7 worm cellular contexts compared by ENCODE assay signal in genomic region chrV:4507129-4507528, ce11.
TF ChIP-seq lines count a peak whose summit lies in the region.

No protein-coding gene starts in this region.

TF ChIP-seq in whole organism, L2 larva, 48 proteins besides CTCF, POLR2A, EP300 and RAD21:
- peak; percentile 49 for TF ChIP-seq unc-62 (GFP tag; optimal IDR thresholded peaks at IDR 0.05; lab: Kevin White, UChicago)
- TF ChIP-seq snpc-4 (tag; optimal IDR thresholded peaks at IDR 0.05; lab: Kevin White, UChicago): no peak
- no peak for TF ChIP-seq nhr-25 (tag; optimal IDR thresholded peaks at IDR 0.05; lab: Kevin White, UChicago)
- peak; percentile 18 for TF ChIP-seq mab-5 (tag; optimal IDR thresholded peaks at IDR 0.05; lab: Kevin White, UChicago)
- no peak for TF ChIP-seq unc-39 (tag; optimal IDR thresholded peaks at IDR 0.05; lab: Kevin White, UChicago)

TF ChIP-seq in whole organism, L3 larva, 47 proteins besides CTCF, POLR2A, EP300 and RAD21:
- TF ChIP-seq daf-12 (tag; optimal IDR thresholded peaks at IDR 0.05; lab: Kevin White, UChicago) (no peak), unc-62 (GFP tag; optimal IDR thresholded peaks at IDR 0.05; lab: Kevin White, UChicago) (peak; percentile 94), ztf-4 (tag; optimal IDR thresholded peaks at IDR 0.05; lab: Kevin White, UChicago) (no peak), snpc-4 (tag; optimal IDR thresholded peaks at IDR 0.05; lab: Kevin White, UChicago) (no peak), ceh-16 (tag; optimal IDR thresholded peaks at IDR 0.05; lab: Kevin White, UChicago) (no peak), elt-1 (tag; optimal IDR thresholded peaks at IDR 0.05; lab: Kevin White, UChicago) (peak; percentile 40)

TF ChIP-seq in whole organism, early embryonic, 17 proteins besides CTCF, POLR2A, EP300 and RAD21:
- TF ChIP-seq ceh-36 (tag; optimal IDR thresholded peaks at IDR 0.05; lab: Kevin White, UChicago): peak; percentile 13
- TF ChIP-seq B0310.2 (tag; optimal IDR thresholded peaks at IDR 0.05; lab: Kevin White, UChicago): no peak
TF ChIP-seq in whole organism, early embryonic: peak in this region for 1.

TF ChIP-seq in whole organism, late embryonic, 69 proteins besides CTCF, POLR2A, EP300 and RAD21:
- TF ChIP-seq C08G9.2 (tag; optimal IDR thresholded peaks at IDR 0.05; lab: Kevin White, UChicago) (peak; percentile 17), gmeb-2 (tag; optimal IDR thresholded peaks at IDR 0.05; lab: Kevin White, UChicago) (no peak), T23F11.4 (GFP tag; optimal IDR thresholded peaks at IDR 0.05; lab: Kevin White, UChicago) (no peak), unc-55 (GFP tag; optimal IDR thresholded peaks at IDR 0.05; lab: Kevin White, UChicago) (peak; percentile 95)

TF ChIP-seq in whole organism, midembryonic, 9 proteins besides CTCF, POLR2A, EP300 and RAD21:
- TF ChIP-seq ztf-29 (GFP tag; IDR thresholded peaks at IDR 0.05; lab: Robert Waterston, UW) (0 out of 2 replicates have a peak, but pooled peaks have one; percentile 32), med-1 (GFP tag; optimal IDR thresholded peaks at IDR 0.05; lab: Kevin White, UChicago; ENCODE audit: insufficient read depth) (no peak), ztf-23 (GFP tag; IDR thresholded peaks at IDR 0.05; lab: Robert Waterston, UW) (no peak), flt-1 (GFP tag; IDR thresholded peaks at IDR 0.05; lab: Robert Waterston, UW) (no peak)

TF ChIP-seq in whole organism, mixed stage, embryonic, 35 proteins besides CTCF, POLR2A, EP300 and RAD21:
- TF ChIP-seq ztf-11 (tag; optimal IDR thresholded peaks at IDR 0.05; lab: Kevin White, UChicago) (no peak), elt-1 (tag; optimal IDR thresholded peaks at IDR 0.05; lab: Kevin White, UChicago; ENCODE audit: borderline replicate concordance, insufficient read depth) (no peak), mab-5 (tag; optimal IDR thresholded peaks at IDR 0.05; lab: Kevin White, UChicago) (no peak), hlh-1 (tag; optimal IDR thresholded peaks at IDR 0.05; lab: Kevin White, UChicago) (peak; percentile 15), ceh-39 (tag; optimal IDR thresholded peaks at IDR 0.05; lab: Kevin White, UChicago) (no peak), ceh-83 (GFP tag; optimal IDR thresholded peaks at IDR 0.05; lab: Kevin White, UChicago) (peak; percentile 67), nhr-28 (tag; optimal IDR thresholded peaks at IDR 0.05; lab: Kevin White, UChicago) (no peak), unc-39 (tag; optimal IDR thresholded peaks at IDR 0.05; lab: Kevin White, UChicago) (no peak), tbx-8 (GFP tag; optimal IDR thresholded peaks at IDR 0.05; lab: Kevin White, UChicago) (no peak), flh-1 (GFP tag; optimal IDR thresholded peaks at IDR 0.05; lab: Kevin White, UChicago) (no peak), unc-62 (GFP tag; optimal IDR thresholded peaks at IDR 0.05; lab: Kevin White, UChicago) (peak; percentile 92), cnd-1 (tag; optimal IDR thresholded peaks at IDR 0.05; lab: Kevin White, UChicago) (no peak), ham-2 (GFP tag; optimal IDR thresholded peaks at IDR 0.05; lab: Kevin White, UChicago) (no peak), lin-13 (tag; optimal IDR thresholded peaks at IDR 0.05; lab: Kevin White, UChicago) (no peak), bed-3 (GFP tag; optimal IDR thresholded peaks at IDR 0.05; lab: Kevin White, UChicago) (no peak)

TF ChIP-seq in whole organism, young adult, 124 proteins besides CTCF, POLR2A, EP300 and RAD21:
- 0 out of 2 replicates have a peak, but pooled peaks have one; percentile 28 for TF ChIP-seq K11D2.4 (GFP tag; IDR thresholded peaks at IDR 0.05; lab: Robert Waterston, UW)
- TF ChIP-seq egl-18 (GFP tag; IDR thresholded peaks at IDR 0.05; lab: Robert Waterston, UW): 0 out of 2 replicates have a peak, but pooled peaks have one; percentile 6
- peak; percentile 17 for TF ChIP-seq unc-62 (GFP tag; optimal IDR thresholded peaks at IDR 0.05; lab: Kevin White, UChicago)
- no peak for TF ChIP-seq mes-4 (tag; optimal IDR thresholded peaks at IDR 0.05; lab: Kevin White, UChicago)
